Fruit fly (Drosophila melanogaster): ENCODE data around the gene CG34279.

DNA sequence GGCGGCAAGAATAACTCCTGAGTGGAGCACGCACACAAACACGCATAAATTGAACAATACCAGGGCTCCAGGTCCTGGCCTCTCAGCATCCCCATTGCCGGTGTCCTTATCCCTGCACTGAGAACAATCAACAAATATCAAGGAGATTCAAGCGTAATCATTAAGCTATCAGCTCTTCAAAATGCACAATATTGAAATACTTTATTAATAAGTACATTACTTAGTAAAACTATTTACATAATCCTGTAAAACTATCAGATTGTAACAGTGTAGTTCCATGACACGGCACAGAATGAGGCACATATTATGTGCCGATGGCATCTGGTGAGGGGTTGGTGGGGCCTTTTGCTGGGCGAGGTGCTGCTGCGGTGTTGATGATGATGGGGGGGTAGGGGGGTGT is 32.0 kb downstream of the CG34279 start:
- TF ChIP-seq Eip74EF (GFP tag; optimal IDR thresholded peaks at IDR 0.05) (no peak), CG10431 (GFP tag; optimal IDR thresholded peaks at IDR 0.05) (no peak), chinmo (GFP tag; IDR thresholded peaks at IDR 0.05; ENCODE audit: partially characterized antibody) (no peak), fru (optimal IDR thresholded peaks at IDR 0.05) (no peak), cas (GFP tag; IDR thresholded peaks at IDR 0.05) (no peak), CG10209 (GFP tag; optimal IDR thresholded peaks at IDR 0.05) (peak; percentile 17), dan (GFP tag; IDR thresholded peaks at IDR 0.05) (no peak), CG9437 (GFP tag; optimal IDR thresholded peaks at IDR 0.05) (no peak), CG3838 (GFP tag; optimal IDR thresholded peaks at IDR 0.05) (no peak)

Measured in whole organism, embryonic.